Fruit fly (Drosophila melanogaster): ENCODE measurements around the gene Polr2G.

Gene Polr2G

DNA sequence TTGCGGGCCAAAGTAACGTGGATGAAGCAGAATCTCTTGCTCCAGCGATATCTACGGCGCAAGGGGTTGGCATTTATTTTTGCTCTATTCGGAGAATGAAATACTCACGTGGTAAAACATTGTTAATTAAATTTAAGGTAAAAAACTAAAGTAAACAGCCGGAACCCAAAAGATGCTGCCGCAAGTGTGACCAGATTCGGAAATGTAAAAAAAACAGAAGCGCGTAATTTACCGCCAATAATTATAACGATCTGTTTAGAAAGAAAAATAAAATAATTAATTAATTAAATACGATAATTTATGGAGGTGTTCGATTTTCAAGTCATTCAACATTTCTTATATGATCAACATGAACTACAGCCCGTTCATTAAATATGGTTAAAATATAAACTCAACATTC is at the start of gene Polr2G:
TSS of gene Polr2G (minus strand) at position 208 of the 400 bp plus-strand sequence.
- TF ChIP-seq dl (GFP tag; optimal IDR thresholded peaks at IDR 0.05; ENCODE audit: insufficient read depth in 1 of 2, partially characterized antibody in 2 of 2) (no peak), sv (GFP tag; optimal IDR thresholded peaks at IDR 0.05) (no peak), lola (GFP tag; optimal IDR thresholded peaks at IDR 0.05) (no peak), CG9705 (GFP tag; optimal IDR thresholded peaks at IDR 0.05) (no peak), psq (GFP tag; optimal IDR thresholded peaks at IDR 0.05) (no peak), Hr83 (GFP tag; optimal IDR thresholded peaks at IDR 0.05; ENCODE audit: poor library complexity, severe bottlenecking) (no peak), sage (GFP tag; optimal IDR thresholded peaks at IDR 0.05) (no peak), GATAd (GFP tag; optimal IDR thresholded peaks at IDR 0.05) (no peak), N (GFP tag; optimal IDR thresholded peaks at IDR 0.05) (no peak), Sp1 (GFP tag; optimal IDR thresholded peaks at IDR 0.05) (no peak), usp (GFP tag; optimal IDR thresholded peaks at IDR 0.05) (no peak), tai (GFP tag; optimal IDR thresholded peaks at IDR 0.05) (no peak), brk (GFP tag; optimal IDR thresholded peaks at IDR 0.05) (no peak), Myc (optimal IDR thresholded peaks at IDR 0.05) (no peak), Dif (GFP tag; optimal IDR thresholded peaks at IDR 0.05; ENCODE audit: partially characterized antibody) (no peak), OdsH (GFP tag; optimal IDR thresholded peaks at IDR 0.05) (no peak), jim (GFP tag; optimal IDR thresholded peaks at IDR 0.05) (no peak), dmrt93B (GFP tag; optimal IDR thresholded peaks at IDR 0.05) (no peak), rgr (GFP tag; optimal IDR thresholded peaks at IDR 0.05) (no peak)

- TF ChIP-seq dsf (GFP tag; optimal IDR thresholded peaks at IDR 0.05; ENCODE audit: borderline replicate concordance) (no peak), lola (GFP tag; optimal IDR thresholded peaks at IDR 0.05) (no peak), woc (GFP tag; optimal IDR thresholded peaks at IDR 0.05) (no peak), Jra (GFP tag; optimal IDR thresholded peaks at IDR 0.05) (no peak), ey (GFP tag; optimal IDR thresholded peaks at IDR 0.05) (no peak), dl (GFP tag; optimal IDR thresholded peaks at IDR 0.05; ENCODE audit: insufficient read depth in 1 of 2, partially characterized antibody in 2 of 2) (no peak), rgr (GFP tag; optimal IDR thresholded peaks at IDR 0.05) (no peak), Hnf4 (GFP tag; optimal IDR thresholded peaks at IDR 0.05) (no peak), Mio (GFP tag; optimal IDR thresholded peaks at IDR 0.05) (no peak), N (GFP tag; optimal IDR thresholded peaks at IDR 0.05) (no peak), fru (GFP tag; optimal IDR thresholded peaks at IDR 0.05) (no peak), Hr78 (GFP tag; optimal IDR thresholded peaks at IDR 0.05) (no peak), Rel (GFP tag; optimal IDR thresholded peaks at IDR 0.05) (no peak), Rel (tag; optimal IDR thresholded peaks at IDR 0.05) (no peak), OdsH (GFP tag; optimal IDR thresholded peaks at IDR 0.05) (no peak)
Measured at dm6 chr3R:15268856-15269255, 45.9 kb upstream of the Polr2G start.

dm6 chr3R:15268426-15268825 is 45.4 kb upstream of the Polr2G start, which contains the start of the genes CG14864 and Zip88E:
CG14864 (minus strand) TSS chr3R:15268538.
Zip88E (plus strand) TSS chr3R:15268662.
- TF ChIP-seq dmrt93B (GFP tag; optimal IDR thresholded peaks at IDR 0.05) (no peak), CG32264 (GFP tag; optimal IDR thresholded peaks at IDR 0.05) (no peak), Mio (GFP tag; optimal IDR thresholded peaks at IDR 0.05) (no peak), HLH106 (tag; optimal IDR thresholded peaks at IDR 0.05) (no peak), Hr83 (GFP tag; optimal IDR thresholded peaks at IDR 0.05; ENCODE audit: poor library complexity, severe bottlenecking) (peak; percentile 22), usp (GFP tag; optimal IDR thresholded peaks at IDR 0.05) (no peak), sage (GFP tag; optimal IDR thresholded peaks at IDR 0.05) (no peak)

DNA sequence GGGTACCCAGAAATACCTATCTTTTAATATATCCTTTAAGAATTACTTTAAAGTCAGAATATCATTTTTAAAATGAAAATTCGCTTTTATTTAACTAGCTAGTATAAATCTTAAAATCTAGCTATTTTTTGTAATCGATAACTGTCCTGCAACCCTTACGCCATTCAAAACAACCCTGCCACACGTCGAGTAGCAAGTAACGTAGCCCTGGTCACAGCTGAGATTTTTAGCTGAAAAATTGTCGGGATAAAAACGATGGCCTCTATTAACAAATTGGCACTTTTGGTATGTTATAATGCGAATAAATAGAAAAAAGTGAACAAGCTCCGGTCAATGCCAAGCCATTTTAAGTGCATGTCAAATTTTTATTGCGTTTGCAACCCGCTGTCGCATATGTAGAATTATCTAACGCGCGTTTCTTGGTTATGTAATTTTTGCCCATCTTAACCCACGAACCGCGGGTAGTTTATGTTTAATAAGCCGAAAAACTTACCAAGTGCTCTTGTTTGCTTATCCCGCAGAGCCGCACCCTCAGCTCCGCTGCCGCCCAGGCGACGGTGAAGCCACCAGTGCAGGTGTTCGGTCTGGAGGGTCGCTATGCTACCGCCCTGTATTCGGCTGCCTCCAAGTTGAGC is 42.5 kb upstream of the Polr2G start, which contains the start of gene ATPsynO:
TSS of gene ATPsynO (plus strand) at position 186 of the 635 bp plus-strand sequence.
- TF ChIP-seq Rel (GFP tag; optimal IDR thresholded peaks at IDR 0.05) (no peak), Rel (tag; optimal IDR thresholded peaks at IDR 0.05) (peak; percentile 43), sage (GFP tag; optimal IDR thresholded peaks at IDR 0.05) (no peak), HLH106 (tag; optimal IDR thresholded peaks at IDR 0.05) (peak; percentile 27), Sp1 (GFP tag; optimal IDR thresholded peaks at IDR 0.05) (peak; percentile 28), Myc (optimal IDR thresholded peaks at IDR 0.05) (peak; percentile 73)

DNA sequence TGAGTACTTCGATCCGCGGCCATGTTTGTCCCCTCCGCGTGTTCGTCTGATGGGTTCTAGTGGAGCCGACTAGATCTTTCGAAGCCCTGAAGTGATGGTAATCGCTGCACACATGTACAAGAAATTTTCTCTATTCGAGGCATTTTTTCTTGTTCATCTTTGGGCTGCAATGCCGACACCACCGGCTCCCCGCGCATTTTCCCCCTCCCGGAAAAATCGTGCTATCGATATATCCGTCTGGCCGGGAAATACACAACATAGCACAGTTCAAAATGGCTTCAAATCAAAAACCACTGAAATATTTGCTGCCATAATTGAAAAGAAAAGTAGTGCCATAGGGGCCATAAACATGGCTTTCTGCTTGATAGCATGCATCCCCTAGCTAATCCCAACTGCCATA is 41.0 kb upstream of the Polr2G start:
- TF ChIP-seq h (GFP tag; optimal IDR thresholded peaks at IDR 0.05) (no peak), dmrt93B (GFP tag; optimal IDR thresholded peaks at IDR 0.05) (no peak), psq (GFP tag; optimal IDR thresholded peaks at IDR 0.05) (no peak), sv (GFP tag; optimal IDR thresholded peaks at IDR 0.05) (no peak), ey (GFP tag; optimal IDR thresholded peaks at IDR 0.05) (no peak), Abd-B (GFP tag; optimal IDR thresholded peaks at IDR 0.05) (no peak), Hr78 (GFP tag; optimal IDR thresholded peaks at IDR 0.05) (no peak), tai (GFP tag; optimal IDR thresholded peaks at IDR 0.05) (no peak), brk (GFP tag; optimal IDR thresholded peaks at IDR 0.05) (no peak), Dif (GFP tag; optimal IDR thresholded peaks at IDR 0.05; ENCODE audit: partially characterized antibody) (no peak), woc (GFP tag; optimal IDR thresholded peaks at IDR 0.05) (no peak), jim (GFP tag; optimal IDR thresholded peaks at IDR 0.05) (no peak), Jra (GFP tag; optimal IDR thresholded peaks at IDR 0.05) (no peak), foxo (GFP tag; optimal IDR thresholded peaks at IDR 0.05) (no peak), dsf (GFP tag; optimal IDR thresholded peaks at IDR 0.05; ENCODE audit: borderline replicate concordance) (no peak), Hnf4 (GFP tag; optimal IDR thresholded peaks at IDR 0.05) (no peak), br (GFP tag; optimal IDR thresholded peaks at IDR 0.05) (no peak), Sp1 (GFP tag; optimal IDR thresholded peaks at IDR 0.05) (no peak)
